ENCODE assay signal across 1 fruit fly cellular context in genomic region chr3R:28561320-28561831, dm6.
TF ChIP-seq lines count a peak whose summit lies in the region.

No protein-coding gene starts in this region.

TF ChIP-seq in whole organism, embryonic, 481 proteins besides CTCF, POLR2A, EP300 and RAD21 (continued from another document):
- TF ChIP-seq shn (GFP tag; optimal IDR thresholded peaks at IDR 0.05; lab: Kevin White, UChicago) (no peak), CG15011 (GFP tag; optimal IDR thresholded peaks at IDR 0.05; lab: Kevin White, UChicago) (no peak), unpg (GFP tag; optimal IDR thresholded peaks at IDR 0.05; lab: Kevin White, UChicago) (no peak), CG10267 (tag; optimal IDR thresholded peaks at IDR 0.05; lab: Kevin White, UChicago) (no peak), Kr (GFP tag; optimal IDR thresholded peaks at IDR 0.05; lab: Kevin White, UChicago) (no peak), kni (GFP tag; optimal IDR thresholded peaks at IDR 0.05; lab: Kevin White, UChicago) (peak; percentile 27), ranshi (GFP tag; IDR thresholded peaks at IDR 0.05; lab: Robert Waterston, UW) (no peak), Sox100B (GFP tag; optimal IDR thresholded peaks at IDR 0.05; lab: Kevin White, UChicago) (no peak), gro (GFP tag; optimal IDR thresholded peaks at IDR 0.05; lab: Kevin White, UChicago) (no peak), br (optimal IDR thresholded peaks at IDR 0.05; lab: Kevin White, UChicago) (no peak), esg (GFP tag; conservative IDR thresholded peaks at IDR 0.05; lab: Robert Waterston, UW) (no peak)
